Worm (Caenorhabditis elegans) whole organism, mixed stage, embryonic: Measurements from ENCODE around the gene chdh-1.
A peak's percentile ranks its signal among the peaks of the same experiment; 100 is the strongest.

Experiments
- M03D4.4 ChIP-seq: sonication (generic microtip); optimal IDR thresholded peaks from 2 replicates; lab custom pipeline; 2017; ENCODE audit warnings: mild to moderate bottlenecking, missing genetic modification characterization, missing compliant biosample characterization
- bed-3 ChIP-seq: fragments of 200-800 bp; sonication (Bioruptor generic); optimal IDR thresholded peaks from 3 replicates; lab custom pipeline; 2018; ENCODE audit warnings: mild to moderate bottlenecking, missing genetic modification characterization, moderate library complexity, missing compliant biosample characterization
- blmp-1 ChIP-seq: fragments of 150-350 bp; optimal IDR thresholded peaks from 2 replicates; lab custom pipeline; 2014; ENCODE audit warnings: missing biosample characterization, missing genetic modification characterization
- ceh-39 ChIP-seq: fragments of 150-350 bp; optimal IDR thresholded peaks from 2 replicates; lab custom pipeline; 2014; ENCODE audit warnings: missing biosample characterization, missing genetic modification characterization
- ceh-43 ChIP-seq: fragments of 200-800 bp; sonication (Bioruptor generic); optimal IDR thresholded peaks from 2 replicates; lab custom pipeline; 2018; ENCODE audit warnings: mild to moderate bottlenecking, missing genetic modification characterization, moderate library complexity, missing compliant biosample characterization
- ceh-83 ChIP-seq: fragments of 200-800 bp; sonication (Bioruptor generic); optimal IDR thresholded peaks from 2 replicates; lab custom pipeline; 2018; ENCODE audit warnings: mild to moderate bottlenecking, missing genetic modification characterization, missing compliant biosample characterization
- ces-1 ChIP-seq: fragments of 150-350 bp; optimal IDR thresholded peaks from 2 replicates; lab custom pipeline; 2014; ENCODE audit warnings: missing biosample characterization, missing genetic modification reagents, missing genetic modification characterization
- cnd-1 ChIP-seq: fragments of 200-800 bp; sonication (Bioruptor generic); optimal IDR thresholded peaks from 2 replicates; lab custom pipeline; 2018; ENCODE audit warnings: mild to moderate bottlenecking, missing genetic modification characterization, missing compliant biosample characterization
- drap-1 ChIP-seq: fragments of 200-800 bp; sonication (Bioruptor generic); optimal IDR thresholded peaks from 3 replicates; lab custom pipeline; 2018; ENCODE audit warnings: mild to moderate bottlenecking, missing genetic modification characterization, missing compliant biosample characterization
- elt-1 ChIP-seq: sonication (generic microtip); optimal IDR thresholded peaks from 2 replicates; lab custom pipeline; 2017; ENCODE audit warnings: missing genetic modification characterization, mild to moderate bottlenecking, missing compliant biosample characterization, antibody characterized with exemption, moderate library complexity, borderline replicate concordance; ENCODE audit not compliant: insufficient read depth
- elt-3 ChIP-seq: fragments of 150-350 bp; optimal IDR thresholded peaks from 2 replicates; lab custom pipeline; 2014; ENCODE audit warnings: missing biosample characterization, missing genetic modification characterization
- lin-13 ChIP-seq: fragments of 150-350 bp; optimal IDR thresholded peaks from 2 replicates; lab custom pipeline; 2014; ENCODE audit warnings: missing biosample characterization, missing genetic modification characterization
- lin-32 ChIP-seq: fragments of 200-800 bp; sonication (Bioruptor generic); optimal IDR thresholded peaks from 2 replicates; lab custom pipeline; 2018; ENCODE audit warnings: mild to moderate bottlenecking, missing genetic modification characterization, missing compliant biosample characterization
- lsy-2 ChIP-seq: fragments of 150-350 bp; optimal IDR thresholded peaks from 2 replicates; lab custom pipeline; 2014; ENCODE audit warnings: missing biosample characterization, missing genetic modification characterization
- mab-5 ChIP-seq: fragments of 150-350 bp; optimal IDR thresholded peaks from 2 replicates; lab custom pipeline; 2014; ENCODE audit warnings: missing biosample characterization, missing genetic modification characterization
- mls-2 ChIP-seq: sonication (generic microtip); optimal IDR thresholded peaks from 2 replicates; lab custom pipeline; 2016; ENCODE audit warnings: mild to moderate bottlenecking, missing genetic modification characterization, moderate library complexity, missing compliant biosample characterization
- nhr-12 ChIP-seq: fragments of 150-350 bp; optimal IDR thresholded peaks from 2 replicates; lab custom pipeline; 2014; ENCODE audit warnings: missing biosample characterization, missing genetic modification characterization
- nhr-2 ChIP-seq: fragments of 150-350 bp; optimal IDR thresholded peaks from 2 replicates; lab custom pipeline; 2014; ENCODE audit warnings: missing biosample characterization, missing genetic modification characterization
- nhr-237 ChIP-seq: fragments of 150-350 bp; optimal IDR thresholded peaks from 2 replicates; lab custom pipeline; 2014; ENCODE audit warnings: missing biosample characterization, missing genetic modification characterization
- nhr-28 ChIP-seq: fragments of 150-350 bp; optimal IDR thresholded peaks from 2 replicates; lab custom pipeline; 2014; ENCODE audit warnings: missing biosample characterization, missing genetic modification characterization
- nhr-76 ChIP-seq: sonication (generic microtip); optimal IDR thresholded peaks from 2 replicates; lab custom pipeline; 2017; ENCODE audit warnings: missing biosample characterization, missing genetic modification characterization
- pha-4 ChIP-seq: fragments of 150-350 bp; optimal IDR thresholded peaks from 2 replicates; lab custom pipeline; 2018; ENCODE audit warnings: missing biosample characterization, missing genetic modification reagents, missing genetic modification characterization
- sem-2 ChIP-seq: fragments of 200-800 bp; sonication (Bioruptor generic); optimal IDR thresholded peaks from 2 replicates; lab custom pipeline; 2018; ENCODE audit warnings: mild to moderate bottlenecking, missing genetic modification characterization, missing compliant biosample characterization
- sptf-1 ChIP-seq: sonication (generic microtip); optimal IDR thresholded peaks from 2 replicates; lab custom pipeline; 2017; ENCODE audit warnings: mild to moderate bottlenecking, missing genetic modification characterization, moderate library complexity, missing compliant biosample characterization
- tbx-8 ChIP-seq: fragments of 200-800 bp; sonication (Bioruptor generic); optimal IDR thresholded peaks from 2 replicates; lab custom pipeline; 2018; ENCODE audit warnings: mild to moderate bottlenecking, missing genetic modification characterization, moderate library complexity, missing compliant biosample characterization
- unc-120 ChIP-seq: sonication (generic microtip); optimal IDR thresholded peaks from 2 replicates; lab custom pipeline; 2017; ENCODE audit warnings: missing genetic modification characterization, missing compliant biosample characterization; ENCODE audit not compliant: poor library complexity, severe bottlenecking
- unc-39 ChIP-seq: fragments of 150-350 bp; optimal IDR thresholded peaks from 2 replicates; lab custom pipeline; 2014; ENCODE audit warnings: missing biosample characterization, missing genetic modification characterization
- unc-62 ChIP-seq: fragments of 150-350 bp; optimal IDR thresholded peaks from 2 replicates; lab custom pipeline; 2014; ENCODE audit warnings: missing biosample characterization, missing genetic modification reagents, missing genetic modification characterization
- zip-8 ChIP-seq: fragments of 150-350 bp; optimal IDR thresholded peaks from 2 replicates; lab custom pipeline; 2014; ENCODE audit warnings: missing biosample characterization, missing genetic modification characterization
- ztf-11 ChIP-seq: fragments of 150-350 bp; optimal IDR thresholded peaks from 2 replicates; lab custom pipeline; 2014; ENCODE audit warnings: missing biosample characterization, missing genetic modification characterization

Gene chdh-1

DNA sequence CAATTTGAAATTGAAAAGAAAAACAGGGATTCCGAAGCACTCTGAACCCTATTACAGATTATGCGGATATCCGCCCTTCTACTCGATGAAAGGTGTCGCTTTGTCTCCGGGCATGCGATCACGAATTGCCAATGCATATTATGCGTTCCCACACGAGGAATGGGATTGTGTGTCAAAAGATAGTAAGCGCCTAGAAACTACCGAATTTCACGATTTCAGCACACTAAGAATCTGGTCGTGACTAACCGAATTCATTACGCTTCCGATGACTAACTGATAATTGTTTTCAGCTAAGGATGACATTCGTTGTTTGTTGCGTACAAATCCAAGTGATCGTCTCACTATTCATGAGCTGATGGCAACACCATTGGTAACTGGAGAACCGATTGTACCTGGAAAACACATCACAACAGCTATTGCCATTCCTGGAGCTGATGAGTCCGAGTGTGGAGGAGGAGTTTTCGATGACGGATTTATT is 47.6 kb upstream of the chdh-1 start:
- TF ChIP-seq elt-1 (no peak), lin-32 (GFP tag; lab: Kevin White, UChicago) (no peak), mab-5 (tag; lab: Kevin White, UChicago) (no peak), sptf-1 (tag; lab: Kevin White, UChicago) (no peak), nhr-76 (no peak), ceh-83 (GFP tag; lab: Kevin White, UChicago) (no peak), sem-2 (GFP tag; lab: Kevin White, UChicago) (no peak), drap-1 (GFP tag; lab: Kevin White, UChicago) (no peak), ceh-43 (GFP tag; lab: Kevin White, UChicago) (no peak), pha-4 (tag; lab: Kevin White, UChicago) (no peak)

DNA sequence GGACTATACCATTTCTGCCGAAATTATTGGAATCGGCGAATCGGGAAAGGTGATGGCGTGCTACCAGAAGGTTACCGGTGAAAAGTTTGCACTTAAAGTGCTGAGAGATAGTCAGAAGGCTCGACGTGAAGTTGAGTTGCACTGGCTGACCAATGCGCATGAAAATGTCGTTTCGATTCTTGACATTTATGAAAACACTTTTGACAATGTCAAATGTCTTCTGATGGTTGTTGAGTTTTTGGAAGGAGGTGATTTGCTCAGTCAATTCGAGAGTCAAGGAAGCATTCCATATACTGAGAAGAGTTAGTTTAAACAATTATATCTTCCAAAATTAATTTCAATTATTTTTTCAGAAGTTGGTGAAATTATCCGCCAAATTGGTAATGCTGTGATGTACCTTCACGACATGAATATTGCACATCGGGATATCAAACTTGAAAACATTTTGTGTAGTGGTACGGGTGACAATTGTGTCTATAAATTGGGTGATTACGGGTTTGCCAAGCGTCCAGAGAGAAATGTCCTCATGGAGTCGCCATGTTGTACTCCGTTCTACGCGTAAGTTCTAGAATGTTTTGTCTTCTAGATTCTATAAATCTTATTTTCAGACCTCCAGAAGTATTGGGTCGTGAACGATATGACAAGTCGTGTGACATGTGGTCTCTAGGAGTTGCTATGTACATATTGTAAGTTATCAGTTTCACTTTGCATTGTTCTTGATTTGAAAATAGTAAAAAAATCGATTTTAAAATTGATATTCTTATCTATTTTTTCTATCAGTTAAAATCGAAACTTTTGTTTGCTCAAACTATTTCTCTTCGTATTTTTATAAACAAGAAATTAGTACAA is 46.9 kb upstream of the chdh-1 start:
- TF ChIP-seq zip-8 (tag; lab: Kevin White, UChicago) = no peak
- no peak for TF ChIP-seq nhr-28 (tag; lab: Kevin White, UChicago)
- TF ChIP-seq tbx-8 (GFP tag; lab: Kevin White, UChicago) = no peak
- TF ChIP-seq unc-39 = no peak
- no peak for TF ChIP-seq ces-1 (GFP tag; lab: Kevin White, UChicago)
- TF ChIP-seq pha-4 (tag; lab: Kevin White, UChicago) = no peak
- TF ChIP-seq mab-5 (tag; lab: Kevin White, UChicago) = no peak
- no peak for TF ChIP-seq ceh-39 (tag; lab: Kevin White, UChicago)
- no peak for TF ChIP-seq nhr-2 (tag; lab: Kevin White, UChicago)
- no peak for TF ChIP-seq elt-1
- no peak for TF ChIP-seq nhr-76
- no peak for TF ChIP-seq lin-32 (GFP tag; lab: Kevin White, UChicago)
- no peak for TF ChIP-seq sptf-1 (tag; lab: Kevin White, UChicago)
- no peak for TF ChIP-seq blmp-1 (tag; lab: Kevin White, UChicago)

DNA sequence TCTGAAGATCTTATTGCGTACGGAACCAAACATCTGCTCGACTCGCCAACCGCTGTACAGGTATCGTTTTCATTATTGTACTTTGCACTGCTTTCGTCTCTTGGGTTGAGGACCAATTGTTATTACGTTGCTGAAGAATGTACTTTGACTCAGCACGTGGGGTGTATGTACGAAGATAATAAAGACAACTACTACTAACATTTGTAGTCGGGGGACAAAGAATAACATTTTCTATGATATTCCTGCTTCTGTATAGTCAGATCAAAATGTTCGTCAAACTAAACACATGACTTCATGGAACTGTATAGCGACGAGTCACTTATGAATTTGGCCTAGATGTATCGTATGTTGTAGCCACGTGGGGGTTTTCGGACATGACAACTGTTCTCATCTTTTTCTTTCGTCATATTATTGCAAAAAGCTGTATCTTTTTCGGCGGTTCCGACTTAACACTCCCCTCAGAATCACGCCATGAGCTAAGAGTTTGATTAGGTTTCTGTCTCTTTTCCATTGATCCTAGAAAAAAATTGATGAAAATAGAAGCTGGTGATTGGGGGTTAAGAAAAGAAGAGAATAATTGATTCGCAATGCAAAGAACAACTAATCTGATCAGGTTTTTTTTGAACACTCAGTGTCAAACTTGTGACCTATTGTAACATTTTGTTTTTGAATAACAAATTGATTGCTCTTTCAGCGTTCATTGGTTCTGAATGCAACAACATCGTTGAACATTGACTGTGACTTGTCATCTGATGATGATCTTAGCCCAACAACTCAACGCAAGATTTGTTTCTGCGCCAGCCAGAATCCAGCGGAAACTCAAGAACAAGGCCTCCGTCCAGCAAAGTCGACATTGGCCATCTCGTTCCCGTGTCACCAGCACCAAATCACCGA is 46.1 kb upstream of the chdh-1 start:
- TF ChIP-seq ceh-83 (GFP tag; lab: Kevin White, UChicago) (no peak), nhr-2 (tag; lab: Kevin White, UChicago) (no peak), nhr-12 (tag; lab: Kevin White, UChicago) (no peak), M03D4.4 (tag; lab: Kevin White, UChicago) (no peak), nhr-28 (tag; lab: Kevin White, UChicago) (no peak), bed-3 (GFP tag; lab: Kevin White, UChicago) (no peak), unc-62 (no peak), nhr-237 (tag; lab: Kevin White, UChicago) (no peak), drap-1 (GFP tag; lab: Kevin White, UChicago) (no peak), blmp-1 (tag; lab: Kevin White, UChicago) (no peak), cnd-1 (tag; lab: Kevin White, UChicago) (no peak), lin-32 (GFP tag; lab: Kevin White, UChicago) (no peak), zip-8 (tag; lab: Kevin White, UChicago) (no peak), lin-13 (tag; lab: Kevin White, UChicago) (no peak), mab-5 (tag; lab: Kevin White, UChicago) (no peak), elt-3 (tag; lab: Kevin White, UChicago) (no peak), lsy-2 (tag; lab: Kevin White, UChicago) (no peak), elt-1 (no peak), nhr-76 (no peak)

DNA sequence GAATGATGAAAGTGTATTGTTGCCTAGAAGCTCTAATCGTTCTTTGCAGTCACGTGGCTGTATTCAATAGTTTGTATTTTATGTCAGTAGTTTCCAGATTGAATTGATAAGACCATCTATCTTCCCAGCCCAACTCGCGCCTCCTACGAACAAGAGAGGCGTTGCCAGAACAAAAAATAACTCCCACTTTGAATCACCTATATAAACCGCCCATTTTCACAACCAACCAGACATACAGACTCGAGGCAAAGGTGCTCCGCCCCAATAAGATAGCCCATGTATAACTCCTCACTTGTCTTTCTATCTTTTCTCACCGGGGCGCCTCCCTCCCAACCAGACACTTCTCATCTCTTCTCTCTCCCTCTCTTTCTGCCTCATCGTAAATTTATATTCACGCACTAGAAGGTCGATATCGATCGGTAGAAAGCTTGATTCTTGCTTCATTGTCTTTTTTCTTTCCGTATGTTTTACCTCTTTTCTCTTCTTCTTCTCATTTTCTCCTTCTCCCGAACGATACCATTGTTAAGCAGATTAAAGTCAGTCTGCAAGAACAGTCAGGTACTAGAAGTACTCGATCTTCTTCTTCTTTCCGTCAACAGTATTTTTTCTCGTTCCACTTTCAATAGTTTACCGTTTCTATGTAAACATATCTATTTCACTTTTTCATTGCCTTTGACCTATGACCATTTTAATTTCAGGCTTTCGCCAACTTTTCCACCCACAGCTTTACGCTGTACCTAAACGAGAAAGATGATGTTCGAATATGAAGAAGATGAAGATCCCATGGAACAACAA is 44.8 kb upstream of the chdh-1 start, which contains the start of gene mak-1:
TSS of gene mak-1 (plus strand) at position 693 of the 795 bp plus-strand sequence.
- TF ChIP-seq unc-120 (peak; percentile 29), cnd-1 (tag; lab: Kevin White, UChicago) (no peak), ceh-43 (GFP tag; lab: Kevin White, UChicago) (no peak), lin-13 (tag; lab: Kevin White, UChicago) (no peak), ceh-39 (tag; lab: Kevin White, UChicago) (no peak), ztf-11 (tag; lab: Kevin White, UChicago) (no peak), elt-3 (tag; lab: Kevin White, UChicago) (no peak), mab-5 (tag; lab: Kevin White, UChicago) (no peak), mls-2 (tag; lab: Kevin White, UChicago) (no peak)
